Worm (Caenorhabditis elegans): Measurements from ENCODE around the gene odr-8.
"Not testable (repeated sequence)": the region's sequence is repeated elsewhere in the genome, so short reads cannot be mapped to it uniquely, and the experiment has no call there.

DNA sequence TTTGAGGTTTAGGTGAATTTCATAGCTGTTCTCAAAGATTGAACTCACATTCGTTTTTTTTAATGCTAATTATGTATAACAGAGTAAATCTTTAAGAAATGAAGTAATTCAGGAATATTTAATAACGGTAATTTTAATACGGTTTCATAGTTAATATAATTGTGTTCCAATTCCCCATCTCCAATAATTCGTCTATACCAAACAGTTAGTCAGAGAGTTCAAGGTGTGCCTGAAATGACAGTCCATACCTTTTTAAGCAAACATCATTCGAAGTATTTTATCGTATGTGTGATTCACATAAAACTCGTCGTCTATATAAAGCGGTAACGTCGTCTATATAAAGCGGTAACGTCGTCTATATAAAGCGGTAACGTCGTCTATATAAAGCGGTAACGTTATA, 16.2 kb upstream of the odr-8 start, which contains the start of gene nspb-5:
- TF ChIP-seq snpc-4 (tag; optimal IDR thresholded peaks at IDR 0.05); unc-39 (tag; optimal IDR thresholded peaks at IDR 0.05); lsy-2 (tag; optimal IDR thresholded peaks at IDR 0.05); ama-1 (optimal IDR thresholded peaks at IDR 0.05): not testable (repeated sequence)
